Worm (Caenorhabditis elegans) whole organism, L3 larva: Measurements from ENCODE around the gene srh-145.

Experiments used
- R02D3.7 ChIP-seq: fragments of 150-350 bp; optimal IDR thresholded peaks from 2 replicates; lab custom pipeline; 2014; ENCODE audit warnings: missing biosample characterization, missing genetic modification characterization
- ama-1 ChIP-seq: fragments of 150-350 bp; optimal IDR thresholded peaks from 2 replicates; lab custom pipeline; 2018
- ceh-16 ChIP-seq: sonication (generic microtip); optimal IDR thresholded peaks from 2 replicates; lab custom pipeline; 2017; ENCODE audit warnings: missing biosample characterization, missing genetic modification characterization
- ceh-28 ChIP-seq: fragments of 150-350 bp; optimal IDR thresholded peaks from 2 replicates; lab custom pipeline; 2014; ENCODE audit warnings: missing biosample characterization, missing genetic modification reagents, missing genetic modification characterization
- daf-12 ChIP-seq: fragments of 150-350 bp; optimal IDR thresholded peaks from 2 replicates; lab custom pipeline; 2014; ENCODE audit warnings: missing biosample characterization, missing genetic modification reagents, missing genetic modification characterization
- egl-27 ChIP-seq: sonication (generic microtip); optimal IDR thresholded peaks from 4 replicates; lab custom pipeline; 2017; ENCODE audit warnings: missing biosample characterization, missing genetic modification reagents, missing genetic modification characterization
- egl-5 ChIP-seq: fragments of 150-350 bp; optimal IDR thresholded peaks from 2 replicates; lab custom pipeline; 2017; ENCODE audit warnings: missing biosample characterization, missing genetic modification reagents, missing genetic modification characterization, inconsistent platforms
- elt-1 ChIP-seq: fragments of 150-350 bp; optimal IDR thresholded peaks from 2 replicates; lab custom pipeline; 2014; ENCODE audit warnings: missing biosample characterization, missing genetic modification characterization
- elt-2 ChIP-seq: sonication (generic microtip); optimal IDR thresholded peaks from 2 replicates; lab custom pipeline; 2016; ENCODE audit warnings: missing genetic modification reagents, mild to moderate bottlenecking, missing genetic modification characterization, missing compliant biosample characterization
- fkh-10 ChIP-seq: sonication (generic microtip); optimal IDR thresholded peaks from 2 replicates; lab custom pipeline; 2017; ENCODE audit warnings: missing biosample characterization, missing genetic modification reagents, missing genetic modification characterization
- fos-1 ChIP-seq: fragments of 150-350 bp; optimal IDR thresholded peaks from 2 replicates; lab custom pipeline; 2014; ENCODE audit warnings: missing biosample characterization, missing genetic modification characterization
- hmg-11 ChIP-seq: sonication (generic microtip); optimal IDR thresholded peaks from 2 replicates; lab custom pipeline; 2016; ENCODE audit warnings: missing genetic modification characterization, missing compliant biosample characterization
- lin-39 ChIP-seq: fragments of 150-350 bp; optimal IDR thresholded peaks from 2 replicates; lab custom pipeline; 2018; ENCODE audit warnings: missing biosample characterization, missing genetic modification reagents, missing genetic modification characterization
- lsy-12 ChIP-seq: sonication (generic microtip); optimal IDR thresholded peaks from 2 replicates; lab custom pipeline; 2016; ENCODE audit warnings: mild to moderate bottlenecking, missing genetic modification characterization, missing compliant biosample characterization
- mdl-1 ChIP-seq: fragments of 150-350 bp; optimal IDR thresholded peaks from 2 replicates; lab custom pipeline; 2014; ENCODE audit warnings: missing biosample characterization, missing genetic modification characterization
- mml-1 ChIP-seq: fragments of 150-350 bp; sonication (generic microtip); optimal IDR thresholded peaks from 3 replicates; lab custom pipeline; 2014; ENCODE audit warnings: missing biosample characterization, missing genetic modification characterization
- nfya-1 ChIP-seq: sonication (generic microtip); optimal IDR thresholded peaks from 2 replicates; lab custom pipeline; 2017; ENCODE audit warnings: missing genetic modification characterization, mild to moderate bottlenecking, missing compliant biosample characterization, antibody characterized with exemption, moderate library complexity; ENCODE audit not compliant: insufficient read depth
- nhr-12 ChIP-seq: fragments of 150-350 bp; optimal IDR thresholded peaks from 2 replicates; lab custom pipeline; 2014; ENCODE audit warnings: missing biosample characterization, missing genetic modification characterization
- nhr-23 ChIP-seq: fragments of 150-350 bp; optimal IDR thresholded peaks from 2 replicates; lab custom pipeline; 2014; ENCODE audit warnings: missing biosample characterization, missing genetic modification reagents, missing genetic modification characterization
- nhr-237 ChIP-seq: fragments of 150-350 bp; optimal IDR thresholded peaks from 2 replicates; lab custom pipeline; 2014; ENCODE audit warnings: missing biosample characterization, missing genetic modification characterization
- nhr-25 ChIP-seq: sonication (generic microtip); optimal IDR thresholded peaks from 2 replicates; lab custom pipeline; 2017; ENCODE audit warnings: missing biosample characterization, missing genetic modification characterization
- nhr-28 ChIP-seq: fragments of 150-350 bp; optimal IDR thresholded peaks from 2 replicates; lab custom pipeline; 2014; ENCODE audit warnings: missing biosample characterization, missing genetic modification characterization
- nhr-43 ChIP-seq: sonication (generic microtip); optimal IDR thresholded peaks from 2 replicates; lab custom pipeline; 2016; ENCODE audit warnings: mild to moderate bottlenecking, missing genetic modification characterization, missing compliant biosample characterization; ENCODE audit not compliant: poor library complexity, severe bottlenecking
- nhr-76 ChIP-seq: fragments of 150-350 bp; sonication (generic microtip); optimal IDR thresholded peaks from 5 replicates; lab custom pipeline; 2014; ENCODE audit warnings: missing biosample characterization, missing genetic modification characterization
- sea-2 ChIP-seq: fragments of 150-350 bp; sonication (generic microtip); optimal IDR thresholded peaks from 4 replicates; lab custom pipeline; 2014; ENCODE audit warnings: missing biosample characterization, missing genetic modification reagents, missing genetic modification characterization
- skn-1 ChIP-seq: fragments of 150-350 bp; optimal IDR thresholded peaks from 2 replicates; lab custom pipeline; 2014; ENCODE audit warnings: missing biosample characterization, missing genetic modification characterization
- snpc-4 ChIP-seq: fragments of 150-350 bp; optimal IDR thresholded peaks from 2 replicates; lab custom pipeline; 2014; ENCODE audit warnings: missing biosample characterization, missing genetic modification characterization
- unc-39 ChIP-seq: sonication (generic microtip); optimal IDR thresholded peaks from 4 replicates; lab custom pipeline; 2017; ENCODE audit warnings: missing biosample characterization, missing genetic modification characterization
- unc-62 ChIP-seq: fragments of 150-350 bp; sonication (generic microtip); optimal IDR thresholded peaks from 4 replicates; lab custom pipeline; 2014; ENCODE audit warnings: missing biosample characterization, missing genetic modification reagents, missing genetic modification characterization
- zag-1 ChIP-seq: fragments of 150-350 bp; optimal IDR thresholded peaks from 2 replicates; lab custom pipeline; 2014; ENCODE audit warnings: missing biosample characterization, missing genetic modification characterization
- ztf-11 ChIP-seq: fragments of 150-350 bp; optimal IDR thresholded peaks from 2 replicates; lab custom pipeline; 2014; ENCODE audit warnings: missing biosample characterization, missing genetic modification characterization
- ztf-4 ChIP-seq: fragments of 150-350 bp; optimal IDR thresholded peaks from 2 replicates; lab custom pipeline; 2014; ENCODE audit warnings: missing biosample characterization, missing genetic modification characterization

The srh-145 gene

DNA sequence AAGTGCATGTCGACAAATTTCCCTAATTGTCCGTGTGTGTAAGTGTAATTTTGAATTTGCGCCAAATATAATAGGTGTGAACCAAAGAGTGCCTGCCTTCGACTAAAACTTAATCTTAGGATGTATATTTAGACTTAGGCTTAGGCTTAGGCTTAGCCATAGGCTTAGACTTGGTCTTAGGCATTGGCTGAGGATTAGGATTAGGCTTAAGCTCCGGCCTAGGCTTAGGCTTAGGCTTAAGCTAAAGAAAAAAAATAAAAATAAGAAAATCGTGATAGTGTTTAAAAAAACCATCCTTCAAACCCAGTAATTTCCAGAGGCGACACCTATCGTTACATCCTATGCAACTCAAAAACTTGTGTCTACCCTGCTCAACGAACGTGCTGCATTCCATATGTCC, 35.7 kb downstream of the srh-145 start:
- TF ChIP-seq hmg-11 (tag; lab: Kevin White, UChicago) (no peak), mml-1 (tag; lab: Kevin White, UChicago) (no peak), ceh-28 (tag; lab: Kevin White, UChicago) (no peak), nhr-12 (tag; lab: Kevin White, UChicago) (no peak), nhr-43 (no peak), elt-1 (tag; lab: Kevin White, UChicago) (no peak), fos-1 (tag; lab: Kevin White, UChicago) (no peak), nhr-23 (tag; lab: Kevin White, UChicago) (no peak)

DNA sequence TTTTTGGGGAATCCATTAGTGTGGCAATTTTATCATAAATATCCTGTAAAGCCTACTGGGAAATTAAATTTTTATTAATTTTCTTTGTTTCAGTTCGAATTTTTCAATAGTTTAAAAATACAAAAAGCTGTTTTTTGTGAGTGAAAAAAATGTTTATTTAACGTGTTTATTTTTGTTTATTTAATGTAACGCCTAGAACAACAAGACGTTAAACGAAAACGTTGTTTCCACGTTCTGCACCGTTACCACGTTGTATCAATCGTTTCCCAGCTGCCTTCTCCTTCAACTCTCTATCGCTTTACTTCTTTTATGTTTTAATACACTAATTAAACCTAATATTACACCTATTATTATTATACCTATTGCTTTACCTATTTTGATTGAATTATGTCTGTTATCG, 37.2 kb downstream of the srh-145 start, which contains the start of gene T08G3.13:
Gene T08G3.13 (plus strand): TSS at position 301 of the 400 bp plus-strand sequence.
- TF ChIP-seq zag-1 (tag; lab: Kevin White, UChicago) = no peak
- TF ChIP-seq nhr-25 (tag; lab: Kevin White, UChicago) = no peak
- no peak for TF ChIP-seq ztf-4 (tag; lab: Kevin White, UChicago)
- no peak for TF ChIP-seq R02D3.7 (tag; lab: Kevin White, UChicago)
- no peak for TF ChIP-seq unc-39
- no peak for TF ChIP-seq unc-62

ce11 chrV:16455065-16455464, 44.6 kb downstream of the srh-145 start, which contains the start of gene str-14:
Gene str-14, minus strand, starts transcription at chrV:16455165.
- TF ChIP-seq lsy-12 (tag; lab: Kevin White, UChicago) (no peak), nfya-1 (tag; lab: Kevin White, UChicago) (no peak), daf-12 (tag; lab: Kevin White, UChicago) (no peak), lin-39 (tag; lab: Kevin White, UChicago) (no peak), ceh-16 (tag; lab: Kevin White, UChicago) (no peak), ama-1 (lab: Kevin White, UChicago) (no peak), elt-2 (no peak), mdl-1 (no peak), ztf-4 (tag; lab: Kevin White, UChicago) (no peak), nhr-23 (tag; lab: Kevin White, UChicago) (no peak)

DNA sequence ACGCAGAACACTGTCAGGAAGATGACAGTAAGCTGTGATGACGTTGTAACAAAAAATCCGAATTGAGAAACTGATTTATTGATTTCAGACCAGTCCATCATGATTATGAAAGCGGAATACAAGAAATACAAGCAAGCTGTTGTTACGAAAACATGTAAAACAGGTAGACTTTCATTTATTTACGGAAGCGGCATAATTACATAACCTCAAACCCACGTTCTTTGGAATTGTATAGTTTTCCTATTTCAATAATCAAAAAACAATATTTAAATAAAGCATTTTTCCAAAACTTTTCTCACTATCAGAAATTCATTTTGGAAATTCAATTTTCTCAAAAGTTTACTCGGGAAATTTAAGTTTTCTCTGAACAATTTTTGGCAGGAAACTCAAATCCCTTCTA, 48.2 kb downstream of the srh-145 start, which contains the start of gene str-15:
Gene str-15 (minus strand): TSS at position 101 of the 400 bp plus-strand sequence.
- TF ChIP-seq snpc-4 (tag; lab: Kevin White, UChicago) = no peak
- no peak for TF ChIP-seq ama-1 (lab: Kevin White, UChicago)
- TF ChIP-seq lsy-12 (tag; lab: Kevin White, UChicago) = no peak
- no peak for TF ChIP-seq elt-2
- TF ChIP-seq nhr-23 (tag; lab: Kevin White, UChicago) = no peak
- TF ChIP-seq sea-2 (GFP tag; lab: Kevin White, UChicago) = no peak
- TF ChIP-seq skn-1 (tag; lab: Kevin White, UChicago) = no peak
- no peak for TF ChIP-seq nhr-76
- TF ChIP-seq nhr-25 (tag; lab: Kevin White, UChicago) = no peak
- no peak for TF ChIP-seq nfya-1 (tag; lab: Kevin White, UChicago)
- no peak for TF ChIP-seq egl-5 (tag; lab: Kevin White, UChicago)
- TF ChIP-seq elt-1 (tag; lab: Kevin White, UChicago) = no peak
- no peak for TF ChIP-seq R02D3.7 (tag; lab: Kevin White, UChicago)

- TF ChIP-seq snpc-4 (tag; lab: Kevin White, UChicago) = no peak
- no peak for TF ChIP-seq ztf-11 (tag; lab: Kevin White, UChicago)
- no peak for TF ChIP-seq fkh-10 (GFP tag; lab: Kevin White, UChicago)
- TF ChIP-seq nhr-237 (tag; lab: Kevin White, UChicago) = no peak
- no peak for TF ChIP-seq egl-27 (tag; lab: Kevin White, UChicago)
- no peak for TF ChIP-seq nhr-25 (tag; lab: Kevin White, UChicago)
- TF ChIP-seq nhr-28 (tag; lab: Kevin White, UChicago) = no peak
Measured at ce11 chrV:16459377-16459776, 48.9 kb downstream of the srh-145 start.

- TF ChIP-seq fos-1 (tag; lab: Kevin White, UChicago) (no peak), nhr-43 (no peak), ztf-4 (tag; lab: Kevin White, UChicago) (no peak), egl-5 (tag; lab: Kevin White, UChicago) (no peak), nhr-12 (tag; lab: Kevin White, UChicago) (no peak), unc-62 (no peak), nhr-237 (tag; lab: Kevin White, UChicago) (no peak), lin-39 (tag; lab: Kevin White, UChicago) (no peak), egl-27 (tag; lab: Kevin White, UChicago) (no peak)
Measured at ce11 chrV:16460866-16461265, 50.4 kb downstream of the srh-145 start, which contains the start of gene srh-142. Gene srh-142, minus strand, starts transcription at chrV:16460966.
